Worm (Caenorhabditis elegans): ENCODE data around the gene ins-12.
A peak's percentile ranks its signal among the peaks of the same experiment; 100 is the strongest.

The ins-12 gene

ce11 chrII:5599326-5600044 is 45.1 kb downstream of the ins-12 start, which contains the start of gene C17G10.10 (continued):
- TF ChIP-seq snpc-1.3 (tag; optimal IDR thresholded peaks at IDR 0.05; ENCODE audit: insufficient read depth) (peak; percentile 87), dox-1 (GFP tag; IDR thresholded peaks at IDR 0.05) (peak; percentile 79), F39B2.1 (GFP tag; IDR thresholded peaks at IDR 0.05) (0 out of 2 replicates have a peak, but pooled peaks have one; percentile 37), nfyb-1 (GFP tag; IDR thresholded peaks at IDR 0.05) (peak; percentile 89), lin-54 (GFP tag; optimal IDR thresholded peaks at IDR 0.05) (peak; percentile 49), egl-44 (GFP tag; IDR thresholded peaks at IDR 0.05) (0 out of 2 replicates have a peak, but pooled peaks have one; percentile 13), madf-10 (tag; optimal IDR thresholded peaks at IDR 0.05) (peak; percentile 28), rpc-1 (optimal IDR thresholded peaks at IDR 0.05) (no peak), rpc-1 (tag; optimal IDR thresholded peaks at IDR 0.05) (peak; percentile 15), nhr-90 (tag; optimal IDR thresholded peaks at IDR 0.05) (no peak), F33H1.4 (GFP tag; IDR thresholded peaks at IDR 0.05) (peak; percentile 53), C17E4.6 (GFP tag; IDR thresholded peaks at IDR 0.05) (no peak), atf-7 (tag; optimal IDR thresholded peaks at IDR 0.05) (peak; percentile 40), ceh-58 (GFP tag; IDR thresholded peaks at IDR 0.05) (no peak), mcd-1 (GFP tag; IDR thresholded peaks at IDR 0.05) (peak; percentile 64), Y53F4B.3 (GFP tag; IDR thresholded peaks at IDR 0.05) (no peak), Y53G8AR.9 (GFP tag; conservative IDR thresholded peaks at IDR 0.05) (peak; percentile 64; the same call in 1 of the 2 replicates), lin-35 (GFP tag; optimal IDR thresholded peaks at IDR 0.05) (peak in 1 of 3 experiments; percentile 38), F23B12.7 (tag; optimal IDR thresholded peaks at IDR 0.05; ENCODE audit: insufficient read depth) (peak; percentile 77), F22D6.2 (tag; optimal IDR thresholded peaks at IDR 0.05) (peak; percentile 19), ztf-25 (GFP tag; IDR thresholded peaks at IDR 0.05) (no peak), madf-8 (GFP tag; conservative IDR thresholded peaks at IDR 0.05) (peak; percentile 45), xnd-1 (tag; optimal IDR thresholded peaks at IDR 0.05) (peak; percentile 57), let-607 (tag; optimal IDR thresholded peaks at IDR 0.05) (peak; percentile 19 to 37), tbp1 (GFP tag; optimal IDR thresholded peaks at IDR 0.05) (peak; percentile 77), repo-1 (tag; optimal IDR thresholded peaks at IDR 0.05) (peak; percentile 78), efl-1 (GFP tag; optimal IDR thresholded peaks at IDR 0.05) (peak; percentile 21), ceh-27 (GFP tag; optimal IDR thresholded peaks at IDR 0.05) (peak; percentile 4), hmg-1.2 (GFP tag; IDR thresholded peaks at IDR 0.05) (peak; percentile 90), F10E7.11 (tag; optimal IDR thresholded peaks at IDR 0.05) (no peak), madf-3 (GFP tag; IDR thresholded peaks at IDR 0.05) (0 out of 2 replicates have a peak, but pooled peaks have one; percentile 13), cebp-1 (GFP tag; IDR thresholded peaks at IDR 0.05) (no peak), cebp-1 (tag; optimal IDR thresholded peaks at IDR 0.05) (no peak)

DNA sequence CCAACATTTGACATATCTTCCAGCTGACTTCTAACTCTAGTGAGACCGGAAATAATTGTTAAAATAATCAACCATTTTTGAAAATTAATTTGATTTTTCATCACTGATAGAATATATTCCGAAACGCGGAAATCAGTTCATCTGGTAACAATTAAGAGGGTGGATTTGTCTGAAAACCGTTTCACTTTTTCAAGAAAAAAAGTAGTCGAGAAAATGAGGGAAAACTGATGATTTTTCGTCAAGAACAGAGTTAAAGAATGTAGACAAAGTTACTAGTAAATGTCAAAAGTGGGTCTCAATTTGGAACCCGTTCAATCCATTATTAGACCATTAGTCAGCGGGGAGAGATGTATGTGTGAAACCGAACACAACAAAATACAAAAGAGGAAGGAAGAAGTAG is 48.8 kb downstream of the ins-12 start, which contains the start of gene C17G10.6:
Gene C17G10.6 (minus strand): TSS at position 101 of the 400 bp plus-strand sequence.
- TF ChIP-seq K12H6.12 (tag; optimal IDR thresholded peaks at IDR 0.05) (no peak), snpc-4 (GFP tag; optimal IDR thresholded peaks at IDR 0.05) (no peak), snpc-4 (tag; optimal IDR thresholded peaks at IDR 0.05) (no peak), bed-1 (GFP tag; IDR thresholded peaks at IDR 0.05) (no peak)

Data from whole organism, young adult.